Fruit fly (Drosophila melanogaster): ENCODE measurements around the gene CG43450.

CG43450 gene

DNA sequence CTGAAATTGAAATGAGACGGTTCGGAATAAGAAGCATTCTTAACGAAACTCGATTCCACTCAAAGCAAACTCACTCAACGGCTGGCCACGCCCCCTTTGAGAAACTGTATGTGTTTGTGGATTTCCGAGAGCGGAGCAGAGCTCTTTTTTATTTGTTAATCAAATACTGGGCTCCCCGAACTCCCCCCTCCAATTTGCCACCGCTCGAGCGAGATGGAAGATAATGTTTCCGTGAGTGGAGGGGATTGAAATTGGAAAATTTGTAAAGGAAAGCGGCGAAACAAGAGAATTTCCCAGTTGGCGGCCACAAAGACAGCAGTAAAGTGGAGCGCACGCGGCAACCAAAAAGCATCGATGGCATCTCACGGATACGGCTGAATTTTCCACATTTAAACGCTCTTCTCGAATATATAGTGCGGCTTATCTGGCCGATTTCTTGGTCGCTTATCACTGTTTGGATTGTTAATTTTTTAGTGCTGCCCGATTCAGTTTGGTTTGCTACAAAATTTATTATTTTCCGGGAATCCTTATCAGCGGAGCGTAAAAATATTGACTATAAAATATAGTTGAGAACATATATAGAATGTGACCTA is 49.5 kb downstream of the CG43450 start:
- TF ChIP-seq Hr83 (GFP tag; optimal IDR thresholded peaks at IDR 0.05; ENCODE audit: poor library complexity, severe bottlenecking) = no peak
- TF ChIP-seq fru (GFP tag; optimal IDR thresholded peaks at IDR 0.05) = no peak
- TF ChIP-seq Hnf4 (GFP tag; optimal IDR thresholded peaks at IDR 0.05) = no peak
- no peak for TF ChIP-seq br (GFP tag; optimal IDR thresholded peaks at IDR 0.05)
- no peak for TF ChIP-seq brk (GFP tag; optimal IDR thresholded peaks at IDR 0.05)
- TF ChIP-seq dl (GFP tag; optimal IDR thresholded peaks at IDR 0.05; ENCODE audit: insufficient read depth in 1 of 2, partially characterized antibody in 2 of 2) = peak in 1 of 2 experiments; percentile 41
- TF ChIP-seq Rel (GFP tag; optimal IDR thresholded peaks at IDR 0.05) = no peak
- TF ChIP-seq Rel (tag; optimal IDR thresholded peaks at IDR 0.05) = no peak
- TF ChIP-seq foxo (GFP tag; optimal IDR thresholded peaks at IDR 0.05) = no peak
- TF ChIP-seq tai (GFP tag; optimal IDR thresholded peaks at IDR 0.05) = no peak
- TF ChIP-seq rgr (GFP tag; optimal IDR thresholded peaks at IDR 0.05) = no peak
- TF ChIP-seq usp (GFP tag; optimal IDR thresholded peaks at IDR 0.05) = no peak
- no peak for TF ChIP-seq Vsx2 (GFP tag; optimal IDR thresholded peaks at IDR 0.05; ENCODE audit: partially characterized antibody)
- TF ChIP-seq HLH106 (tag; optimal IDR thresholded peaks at IDR 0.05) = no peak
- TF ChIP-seq lola (GFP tag; optimal IDR thresholded peaks at IDR 0.05) = no peak
- TF ChIP-seq Dif (GFP tag; optimal IDR thresholded peaks at IDR 0.05; ENCODE audit: partially characterized antibody) = peak; percentile 4
- no peak for TF ChIP-seq dmrt93B (GFP tag; optimal IDR thresholded peaks at IDR 0.05)

Data from whole organism, wandering third instar larva.